Worm (Caenorhabditis elegans) whole organism, L2 larva: ENCODE results near the gene F31E9.3.

Experiments
- F13H6.1 ChIP-seq: sonication (generic microtip); optimal IDR thresholded peaks from 2 replicates; lab custom pipeline; 2016; ENCODE audit warnings: missing genetic modification characterization, missing compliant biosample characterization
- R02D3.7 ChIP-seq: fragments of 150-350 bp; optimal IDR thresholded peaks from 2 replicates; lab custom pipeline; 2014; ENCODE audit warnings: missing biosample characterization, missing genetic modification characterization
- Y55F3AM.14 ChIP-seq: fragments of 200-800 bp; sonication (Bioruptor generic); optimal IDR thresholded peaks from 2 replicates; lab custom pipeline; 2018; ENCODE audit warnings: mild to moderate bottlenecking, missing genetic modification characterization, missing compliant biosample characterization
- ZK546.5 ChIP-seq: sonication (generic microtip); optimal IDR thresholded peaks from 2 replicates; lab custom pipeline; 2017; ENCODE audit warnings: missing biosample characterization, missing genetic modification characterization
- aly-2 ChIP-seq: fragments of 150-350 bp; optimal IDR thresholded peaks from 2 replicates; lab custom pipeline; 2014; ENCODE audit warnings: missing biosample characterization, missing genetic modification characterization
- ama-1 ChIP-seq: fragments of 150-350 bp; optimal IDR thresholded peaks from 2 replicates; lab custom pipeline; 2018; ENCODE audit warnings: inconsistent platforms
- blmp-1 ChIP-seq: sonication (generic microtip); optimal IDR thresholded peaks from 2 replicates; lab custom pipeline; 2017; ENCODE audit warnings: missing genetic modification characterization, mild to moderate bottlenecking, missing compliant biosample characterization, antibody characterized with exemption, moderate library complexity; ENCODE audit not compliant: insufficient read depth
- ceh-16 ChIP-seq: fragments of 150-350 bp; optimal IDR thresholded peaks from 2 replicates; lab custom pipeline; 2014; ENCODE audit warnings: missing biosample characterization, missing genetic modification characterization
- crh-2 ChIP-seq: sonication (generic microtip); optimal IDR thresholded peaks from 2 replicates; lab custom pipeline; 2017; ENCODE audit warnings: missing biosample characterization, missing genetic modification characterization
- dmd-4 ChIP-seq: sonication (generic microtip); optimal IDR thresholded peaks from 2 replicates; lab custom pipeline; 2017; ENCODE audit warnings: missing biosample characterization, missing genetic modification characterization
- egl-27 ChIP-seq: sonication (generic microtip); optimal IDR thresholded peaks from 3 replicates; lab custom pipeline; 2017; ENCODE audit warnings: missing biosample characterization, missing genetic modification reagents, missing genetic modification characterization
- elt-3 ChIP-seq: sonication (generic microtip); optimal IDR thresholded peaks from 2 replicates; lab custom pipeline; 2017; ENCODE audit warnings: missing biosample characterization, missing genetic modification characterization
- fos-1 ChIP-seq: fragments of 150-350 bp; optimal IDR thresholded peaks from 2 replicates; lab custom pipeline; 2014; ENCODE audit warnings: missing biosample characterization, missing genetic modification characterization
- lin-13 ChIP-seq: fragments of 150-350 bp; optimal IDR thresholded peaks from 2 replicates; lab custom pipeline; 2014; ENCODE audit warnings: missing biosample characterization, missing genetic modification reagents, missing genetic modification characterization
- lin-39 ChIP-seq: fragments of 150-350 bp; optimal IDR thresholded peaks from 2 replicates; lab custom pipeline; 2014; ENCODE audit warnings: missing biosample characterization, missing genetic modification reagents, missing genetic modification characterization
- lsy-2 ChIP-seq, 2 experiments: fragments of 150-350 bp in 1 of 2; sonication (generic microtip) in 1 of 2; optimal IDR thresholded peaks; 2 replicates each; lab custom pipeline; 2014 to 2017; ENCODE audit warnings: missing biosample characterization in 2 of 2, missing genetic modification characterization in 2 of 2
- mbf-1 ChIP-seq: sonication (generic microtip); optimal IDR thresholded peaks from 2 replicates; lab custom pipeline; 2017; ENCODE audit warnings: missing biosample characterization, missing genetic modification characterization
- mdl-1 ChIP-seq, 2 experiments: fragments of 150-350 bp in 1 of 2; sonication (generic microtip) in 1 of 2; optimal IDR thresholded peaks; 2 replicates each; lab custom pipeline; 2017; ENCODE audit warnings: missing biosample characterization in 2 of 2, missing genetic modification characterization in 2 of 2
- nhr-10 ChIP-seq: sonication (generic microtip); optimal IDR thresholded peaks from 2 replicates; lab custom pipeline; 2017; ENCODE audit warnings: missing biosample characterization, missing genetic modification characterization
- nhr-12 ChIP-seq: fragments of 150-350 bp; optimal IDR thresholded peaks from 2 replicates; lab custom pipeline; 2014; ENCODE audit warnings: missing biosample characterization, missing genetic modification characterization
- nhr-129 ChIP-seq: fragments of 150-350 bp; optimal IDR thresholded peaks from 2 replicates; lab custom pipeline; 2014; ENCODE audit warnings: missing biosample characterization, missing genetic modification characterization
- nhr-21 ChIP-seq: fragments of 150-350 bp; optimal IDR thresholded peaks from 2 replicates; lab custom pipeline; 2014; ENCODE audit warnings: missing biosample characterization, missing genetic modification characterization
- nhr-23 ChIP-seq: fragments of 150-350 bp; optimal IDR thresholded peaks from 2 replicates; lab custom pipeline; 2014; ENCODE audit warnings: missing biosample characterization, missing genetic modification reagents, missing genetic modification characterization
- nhr-6 ChIP-seq: fragments of 150-350 bp; optimal IDR thresholded peaks from 2 replicates; lab custom pipeline; 2014; ENCODE audit warnings: missing biosample characterization, missing genetic modification characterization
- nhr-77 ChIP-seq: fragments of 150-350 bp; optimal IDR thresholded peaks from 2 replicates; lab custom pipeline; 2014; ENCODE audit warnings: missing biosample characterization, missing genetic modification characterization
- sem-4 ChIP-seq: fragments of 150-350 bp; optimal IDR thresholded peaks from 2 replicates; lab custom pipeline; 2014; ENCODE audit warnings: missing biosample characterization, missing genetic modification reagents, missing genetic modification characterization
- sma-3 ChIP-seq: sonication (generic microtip); optimal IDR thresholded peaks from 2 replicates; lab custom pipeline; 2016; ENCODE audit warnings: missing genetic modification reagents, missing genetic modification characterization, missing compliant biosample characterization
- sma-9 ChIP-seq, 2 experiments: fragments of 150-350 bp in 1 of 2; sonication (generic microtip) in 1 of 2; optimal IDR thresholded peaks; 2 replicates each; lab custom pipeline; 2014 to 2016; ENCODE audit warnings: missing genetic modification characterization in 2 of 2, mild to moderate bottlenecking in 1 of 2, missing biosample characterization in 1 of 2, missing compliant biosample characterization in 1 of 2, missing genetic modification reagents in 1 of 2, moderate library complexity in 1 of 2
- snpc-4 ChIP-seq: fragments of 150-350 bp; optimal IDR thresholded peaks from 2 replicates; lab custom pipeline; 2014; ENCODE audit warnings: missing biosample characterization, missing genetic modification characterization
- unc-55 ChIP-seq: fragments of 150-350 bp; sonication (generic microtip); optimal IDR thresholded peaks from 3 replicates; lab custom pipeline; 2014; ENCODE audit warnings: missing biosample characterization, missing genetic modification reagents, missing genetic modification characterization
- unc-62 ChIP-seq: fragments of 150-350 bp; optimal IDR thresholded peaks from 2 replicates; lab custom pipeline; 2014; ENCODE audit warnings: missing biosample characterization, missing genetic modification reagents, missing genetic modification characterization
- zag-1 ChIP-seq: fragments of 150-350 bp; optimal IDR thresholded peaks from 2 replicates; lab custom pipeline; 2014; ENCODE audit warnings: missing biosample characterization, missing genetic modification characterization
- ztf-1 ChIP-seq: fragments of 200-800 bp; sonication (Bioruptor generic); conservative IDR thresholded peaks from 2 replicates; pipeline ENCODE4 v1.3.6; 2022; ENCODE audit warnings: missing genetic modification characterization, missing compliant biosample characterization
- ztf-4 ChIP-seq: fragments of 150-350 bp; optimal IDR thresholded peaks from 2 replicates; lab custom pipeline; 2014; ENCODE audit warnings: missing biosample characterization, missing genetic modification characterization

F31E9.3 gene

DNA sequence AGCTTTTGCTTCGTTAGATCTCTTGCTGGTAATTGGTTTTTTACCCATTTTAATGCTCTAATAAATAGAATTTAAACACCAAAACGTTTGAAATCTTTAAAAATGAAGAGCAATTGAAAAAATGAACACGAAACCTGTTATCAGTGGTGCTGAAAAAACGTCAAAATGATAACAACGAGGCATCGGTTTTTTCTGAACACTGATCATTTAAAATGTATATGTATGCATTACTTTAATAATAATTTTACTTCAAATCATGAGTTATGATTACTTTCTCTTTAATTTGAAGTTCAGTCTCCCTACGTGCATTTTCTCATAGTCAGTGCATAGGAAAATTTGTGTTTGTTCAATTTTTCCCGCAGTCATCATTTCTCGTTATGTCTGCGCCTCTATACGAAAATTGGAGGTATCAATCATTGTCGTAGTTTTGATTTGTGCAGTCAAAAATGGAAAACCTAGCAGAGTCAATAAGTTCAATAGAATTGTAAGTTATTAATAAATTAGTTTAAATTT, at the start of gene F31E9.3:
Gene F31E9.3, plus strand, starts transcription at position 194 of the 513 bp plus-strand sequence.
- TF ChIP-seq nhr-12 (tag; lab: Kevin White, UChicago) (no peak), mdl-1 (tag; optimal IDR thresholded peaks at IDR 0.05; lab: Kevin White, UChicago) (no peak), lin-13 (GFP tag; lab: Kevin White, UChicago) (no peak), sem-4 (tag; lab: Kevin White, UChicago) (no peak), elt-3 (tag; lab: Kevin White, UChicago) (no peak), mbf-1 (no peak), fos-1 (tag; lab: Kevin White, UChicago) (peak; percentile 2)

DNA sequence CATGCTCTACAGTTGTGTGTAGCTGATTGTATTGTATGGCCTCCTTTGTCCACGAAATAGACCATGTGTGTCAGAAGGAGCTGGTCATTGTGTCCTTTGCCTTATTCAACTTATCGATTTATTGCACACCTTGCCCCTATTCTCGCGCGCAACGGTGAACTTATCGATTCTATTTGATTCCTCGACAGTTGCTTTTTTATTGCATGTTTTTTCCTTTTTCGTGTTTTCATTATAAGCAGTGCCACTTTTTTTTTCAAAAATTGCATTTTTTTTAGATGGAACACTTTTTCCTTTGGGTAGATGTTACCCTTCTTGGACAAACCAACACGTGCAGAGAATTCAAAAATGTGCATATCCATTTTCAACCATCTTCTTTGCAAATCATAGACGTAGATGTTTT, 49.1 kb upstream of the F31E9.3 start, which contains the start of gene K10G4.10:
Gene K10G4.10, plus strand, starts transcription at position 301 of the 400 bp plus-strand sequence.
- TF ChIP-seq ZK546.5: no peak
- TF ChIP-seq sem-4 (tag; lab: Kevin White, UChicago): no peak
- TF ChIP-seq dmd-4 (tag; lab: Kevin White, UChicago): no peak
- no peak for TF ChIP-seq snpc-4 (tag; lab: Kevin White, UChicago)
- TF ChIP-seq sma-3 (GFP tag; lab: Kevin White, UChicago): no peak
- no peak for TF ChIP-seq unc-55
- TF ChIP-seq ztf-4 (tag; lab: Kevin White, UChicago): no peak
- TF ChIP-seq nhr-21 (tag; lab: Kevin White, UChicago): no peak
- TF ChIP-seq elt-3 (tag; lab: Kevin White, UChicago): no peak
- no peak for TF ChIP-seq F13H6.1 (tag; lab: Kevin White, UChicago)
- no peak for TF ChIP-seq lin-39 (tag; lab: Kevin White, UChicago)
- no peak for TF ChIP-seq sma-9 (GFP tag; optimal IDR thresholded peaks at IDR 0.05; lab: Kevin White, UChicago)
- no peak for TF ChIP-seq sma-9 (tag; optimal IDR thresholded peaks at IDR 0.05; lab: Kevin White, UChicago)
- TF ChIP-seq crh-2 (tag; lab: Kevin White, UChicago): no peak
- TF ChIP-seq nhr-10 (tag; lab: Kevin White, UChicago): no peak
- no peak for TF ChIP-seq nhr-6 (tag; lab: Kevin White, UChicago)
- no peak for TF ChIP-seq unc-62
- TF ChIP-seq mbf-1: no peak
- TF ChIP-seq nhr-77 (tag; lab: Kevin White, UChicago): no peak
- TF ChIP-seq ceh-16 (tag; lab: Kevin White, UChicago): no peak
- TF ChIP-seq Y55F3AM.14 (GFP tag; lab: Kevin White, UChicago): no peak

DNA sequence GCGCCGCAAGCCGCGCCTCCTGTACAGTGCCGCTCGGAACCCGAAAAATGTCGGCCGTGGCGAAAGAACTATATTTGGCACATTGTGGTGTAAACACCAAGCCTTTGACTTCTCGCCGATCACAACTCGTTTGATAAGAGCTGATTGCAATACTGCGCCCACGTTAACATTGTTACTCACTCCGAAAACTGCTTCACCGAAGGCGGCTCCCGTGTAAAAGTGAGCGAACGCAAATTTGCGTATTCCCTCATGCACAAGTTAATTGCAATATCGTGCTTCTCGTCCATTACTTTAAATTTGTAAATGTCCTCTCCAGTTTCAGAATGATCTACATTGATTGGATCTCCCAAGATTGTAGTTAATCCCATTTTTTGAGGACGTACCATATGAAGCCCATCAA, 38.2 kb upstream of the F31E9.3 start:
- no peak for TF ChIP-seq ama-1
- no peak for TF ChIP-seq snpc-4 (tag; lab: Kevin White, UChicago)
- TF ChIP-seq egl-27 (tag; lab: Kevin White, UChicago): no peak
- TF ChIP-seq nhr-23: no peak
- no peak for TF ChIP-seq zag-1 (tag; lab: Kevin White, UChicago)
- TF ChIP-seq lin-39 (tag; lab: Kevin White, UChicago): no peak
- no peak for TF ChIP-seq lsy-2 (tag; optimal IDR thresholded peaks at IDR 0.05; lab: Kevin White, UChicago)
- no peak for TF ChIP-seq fos-1 (tag; lab: Kevin White, UChicago)
- no peak for TF ChIP-seq aly-2 (tag; lab: Kevin White, UChicago)

- TF ChIP-seq ZK546.5 (no peak), nhr-21 (tag; lab: Kevin White, UChicago) (no peak), sem-4 (tag; lab: Kevin White, UChicago) (no peak), sma-9 (GFP tag; optimal IDR thresholded peaks at IDR 0.05; lab: Kevin White, UChicago) (no peak), sma-9 (tag; optimal IDR thresholded peaks at IDR 0.05; lab: Kevin White, UChicago) (no peak), lin-13 (GFP tag; lab: Kevin White, UChicago) (no peak), ztf-4 (tag; lab: Kevin White, UChicago) (no peak), nhr-12 (tag; lab: Kevin White, UChicago) (no peak), ztf-1 (GFP tag; lab: Robert Waterston, UW) (no peak), nhr-23 (no peak), nhr-129 (tag; lab: Kevin White, UChicago) (no peak), ama-1 (no peak), snpc-4 (tag; lab: Kevin White, UChicago) (no peak), mbf-1 (no peak), elt-3 (tag; lab: Kevin White, UChicago) (no peak), sma-3 (GFP tag; lab: Kevin White, UChicago) (no peak)
- TF ChIP-seq, all 48 proteins: peak for 0
Measured at ce11 chrV:17292740-17293139, 29.6 kb upstream of the F31E9.3 start.

- TF ChIP-seq R02D3.7 (tag; lab: Kevin White, UChicago) (no peak), dmd-4 (tag; lab: Kevin White, UChicago) (no peak), nhr-129 (tag; lab: Kevin White, UChicago) (no peak), blmp-1 (tag; lab: Kevin White, UChicago) (no peak), sma-3 (GFP tag; lab: Kevin White, UChicago) (no peak), nhr-12 (tag; lab: Kevin White, UChicago) (no peak)
Measured at ce11 chrV:17296443-17296842, 25.9 kb upstream of the F31E9.3 start.
